Fruit fly (Drosophila melanogaster) whole organism, pupa: ENCODE measurements around the gene kon.

Experiments used
- CG10348 ChIP-seq: fragments of 200-800 bp; sonication (Bioruptor generic); IDR thresholded peaks from 2 replicates; pipeline ENCODE4 v1.3.6; 2022; ENCODE audit warnings: missing biosample characterization, missing genetic modification characterization
- CG12605 ChIP-seq: fragments of 200-800 bp; sonication (Bioruptor generic); IDR thresholded peaks from 2 replicates; pipeline ENCODE4 v1.3.6; 2022; ENCODE audit warnings: missing biosample characterization, missing genetic modification characterization
- CG13204 ChIP-seq: fragments of 200-800 bp; sonication (Bioruptor generic); optimal IDR thresholded peaks from 2 replicates; lab custom pipeline; 2018; ENCODE audit warnings: missing biosample characterization, mild to moderate bottlenecking, missing genetic modification characterization, moderate library complexity
- CG14655 ChIP-seq: fragments of 200-800 bp; sonication (Bioruptor generic); optimal IDR thresholded peaks from 3 replicates; lab custom pipeline; 2017; ENCODE audit warnings: mild to moderate bottlenecking, missing biosample characterization, missing genetic modification reagents, missing genetic modification characterization
- CG15710 ChIP-seq: fragments of 200-800 bp; sonication (Bioruptor generic); optimal IDR thresholded peaks from 2 replicates; lab custom pipeline; 2018; ENCODE audit warnings: missing biosample characterization, mild to moderate bottlenecking, missing genetic modification characterization, moderate library complexity
- CG17806 ChIP-seq: fragments of 200-800 bp; sonication (Bioruptor generic); optimal IDR thresholded peaks from 2 replicates; lab custom pipeline; 2018; ENCODE audit warnings: missing biosample characterization, mild to moderate bottlenecking, missing genetic modification characterization, moderate library complexity
- CG32121 ChIP-seq: fragments of 200-800 bp; sonication (Bioruptor generic); IDR thresholded peaks from 2 replicates; pipeline ENCODE4 v1.3.6; 2022; ENCODE audit warnings: missing biosample characterization, missing genetic modification characterization
- CG34367 ChIP-seq: fragments of 200-800 bp; sonication (Bioruptor generic); optimal IDR thresholded peaks from 2 replicates; lab custom pipeline; 2018; ENCODE audit warnings: missing biosample characterization, mild to moderate bottlenecking, missing genetic modification characterization
- CG4496 ChIP-seq: fragments of 200-800 bp; sonication (Bioruptor generic); IDR thresholded peaks from 3 replicates; pipeline ENCODE4 v1.3.6; 2022; ENCODE audit warnings: missing biosample characterization, missing genetic modification characterization
- CG8159 ChIP-seq: fragments of 200-800 bp; sonication (Bioruptor generic); optimal IDR thresholded peaks from 3 replicates; lab custom pipeline; 2018; ENCODE audit warnings: missing biosample characterization, mild to moderate bottlenecking, missing genetic modification characterization, moderate library complexity
- CG8301 ChIP-seq: fragments of 200-800 bp; sonication (Bioruptor generic); optimal IDR thresholded peaks from 2 replicates; lab custom pipeline; 2018; ENCODE audit warnings: missing biosample characterization, mild to moderate bottlenecking, missing genetic modification characterization
- CG9948 ChIP-seq: fragments of 200-800 bp; sonication (Bioruptor generic); optimal IDR thresholded peaks from 2 replicates; lab custom pipeline; 2018; ENCODE audit warnings: missing biosample characterization, mild to moderate bottlenecking, missing genetic modification characterization, moderate library complexity
- D1 ChIP-seq: fragments of 200-800 bp; sonication (Bioruptor generic); optimal IDR thresholded peaks from 2 replicates; lab custom pipeline; 2018; ENCODE audit warnings: missing biosample characterization, mild to moderate bottlenecking, missing genetic modification characterization, moderate library complexity
- EcR ChIP-seq: fragments of 200-800 bp; sonication (Bioruptor generic); optimal IDR thresholded peaks from 3 replicates; lab custom pipeline; 2019; ENCODE audit warnings: missing biosample characterization, missing genetic modification characterization, mild to moderate bottlenecking, moderate library complexity, missing genetic modification reagents
- Ets98B ChIP-seq: fragments of 200-800 bp; sonication (Bioruptor generic); IDR thresholded peaks from 2 replicates; pipeline ENCODE4 v1.3.6; 2022; ENCODE audit warnings: missing biosample characterization, missing genetic modification characterization
- Pif1A ChIP-seq: fragments of 200-800 bp; sonication (Bioruptor generic); optimal IDR thresholded peaks from 3 replicates; lab custom pipeline; 2016; ENCODE audit warnings: missing biosample characterization, missing genetic modification characterization
- Pif1B ChIP-seq: fragments of 200-800 bp; sonication (Bioruptor generic); optimal IDR thresholded peaks from 3 replicates; lab custom pipeline; 2016; ENCODE audit warnings: missing biosample characterization, missing genetic modification characterization
- Snoo ChIP-seq: fragments of 200-800 bp; sonication (Bioruptor generic); optimal IDR thresholded peaks from 3 replicates; lab custom pipeline; 2017; ENCODE audit warnings: missing biosample characterization, mild to moderate bottlenecking, missing genetic modification characterization, inconsistent platforms
- fd96Ca ChIP-seq: fragments of 200-800 bp; sonication (Bioruptor generic); IDR thresholded peaks from 3 replicates; pipeline ENCODE4 v1.3.6; 2022; ENCODE audit warnings: missing biosample characterization, missing genetic modification characterization
- gl ChIP-seq: fragments of 200-800 bp; sonication (Bioruptor generic); optimal IDR thresholded peaks from 2 replicates; lab custom pipeline; 2018; ENCODE audit warnings: missing biosample characterization, mild to moderate bottlenecking, missing genetic modification characterization
- rn ChIP-seq: fragments of 200-800 bp; sonication (Bioruptor generic); IDR thresholded peaks from 2 replicates; pipeline ENCODE4 v1.3.6; 2022; ENCODE audit warnings: missing biosample characterization, missing genetic modification characterization

The kon gene

dm6 chr2L:18469544-18470109, 34.2 kb downstream of the kon start:
- TF ChIP-seq Pif1B (no peak), Pif1A (no peak), CG9948 (no peak), CG14655 (GFP tag; lab: Kevin White, UChicago) (no peak), CG17806 (tag; lab: Kevin White, UChicago) (no peak), rn (no peak), gl (tag; lab: Kevin White, UChicago) (no peak), CG8159 (no peak), Ets98B (GFP tag; lab: Robert Waterston, UW) (no peak; the same call in 1 of the 2 replicates), D1 (no peak), CG12605 (GFP tag; lab: Robert Waterston, UW) (no peak), CG13204 (GFP tag; lab: Kevin White, UChicago) (no peak), Snoo (tag; lab: Kevin White, UChicago) (peak; percentile 47), CG10348 (GFP tag; lab: Robert Waterston, UW) (no peak), CG15710 (tag; lab: Kevin White, UChicago) (no peak), CG8301 (tag; lab: Kevin White, UChicago) (no peak), EcR (GFP tag; lab: Kevin White, UChicago) (peak; percentile 91), fd96Ca (GFP tag; lab: Robert Waterston, UW) (no peak), CG32121 (GFP tag; lab: Robert Waterston, UW) (no peak), CG34367 (no peak), CG4496 (GFP tag; lab: Robert Waterston, UW) (peak; percentile 57; the same call in 1 of the 3 replicates)
- TF ChIP-seq, all 21 proteins: peak for 3

dm6 chr2L:18468607-18469015, 35.2 kb downstream of the kon start:
- TF ChIP-seq CG17806 (tag; lab: Kevin White, UChicago) (no peak), Pif1A (peak; percentile 15), Pif1B (no peak), EcR (GFP tag; lab: Kevin White, UChicago) (peak; percentile 99), rn (peak; percentile 62), CG14655 (GFP tag; lab: Kevin White, UChicago) (peak; percentile 31), CG32121 (GFP tag; lab: Robert Waterston, UW) (no peak; the same call in 1 of the 2 replicates), CG9948 (no peak), CG34367 (no peak), gl (tag; lab: Kevin White, UChicago) (no peak), CG8159 (no peak), CG13204 (GFP tag; lab: Kevin White, UChicago) (no peak), Snoo (tag; lab: Kevin White, UChicago) (no peak), fd96Ca (GFP tag; lab: Robert Waterston, UW) (peak; percentile 75; the same call in 2 of the 3 replicates), CG4496 (GFP tag; lab: Robert Waterston, UW) (peak; percentile 71), CG12605 (GFP tag; lab: Robert Waterston, UW) (no peak), CG8301 (tag; lab: Kevin White, UChicago) (peak; percentile 25), Ets98B (GFP tag; lab: Robert Waterston, UW) (peak; percentile 79), CG10348 (GFP tag; lab: Robert Waterston, UW) (no peak), CG15710 (tag; lab: Kevin White, UChicago) (no peak), D1 (no peak)
- TF ChIP-seq, all 21 proteins: peak for 8

- no peak for TF ChIP-seq CG12605 (GFP tag; lab: Robert Waterston, UW)
- TF ChIP-seq CG14655 (GFP tag; lab: Kevin White, UChicago): peak; percentile 70
- TF ChIP-seq CG15710 (tag; lab: Kevin White, UChicago): peak; percentile 58
- no peak for TF ChIP-seq Pif1B
- TF ChIP-seq Pif1A: no peak
- TF ChIP-seq CG17806 (tag; lab: Kevin White, UChicago): peak; percentile 67
- no peak for TF ChIP-seq CG13204 (GFP tag; lab: Kevin White, UChicago)
- TF ChIP-seq CG8301 (tag; lab: Kevin White, UChicago): peak; percentile 48
- TF ChIP-seq CG32121 (GFP tag; lab: Robert Waterston, UW): no peak
- 0 out of 2 replicates have a peak, but pooled peaks have one; percentile 12 for TF ChIP-seq rn
- no peak for TF ChIP-seq CG10348 (GFP tag; lab: Robert Waterston, UW)
- peak; percentile 7; the same call in 1 of the 3 replicates for TF ChIP-seq CG4496 (GFP tag; lab: Robert Waterston, UW)
- TF ChIP-seq CG34367: peak; percentile 41
- TF ChIP-seq gl (tag; lab: Kevin White, UChicago): no peak
- TF ChIP-seq CG9948: peak; percentile 74
- no peak for TF ChIP-seq EcR (GFP tag; lab: Kevin White, UChicago)
- peak; percentile 45 for TF ChIP-seq Snoo (tag; lab: Kevin White, UChicago)
- peak; percentile 63 for TF ChIP-seq D1
- TF ChIP-seq fd96Ca (GFP tag; lab: Robert Waterston, UW): no peak; the same call in 2 of the 3 replicates
- no peak for TF ChIP-seq Ets98B (GFP tag; lab: Robert Waterston, UW)
- TF ChIP-seq CG8159: peak; percentile 80
Measured at dm6 chr2L:18468010-18468409, 35.8 kb downstream of the kon start.

- TF ChIP-seq fd96Ca (GFP tag; lab: Robert Waterston, UW) (peak; percentile 63; the same call in 1 of the 3 replicates), EcR (GFP tag; lab: Kevin White, UChicago) (peak; percentile 33), gl (tag; lab: Kevin White, UChicago) (no peak), Snoo (tag; lab: Kevin White, UChicago) (no peak), Pif1A (peak; percentile 31), CG4496 (GFP tag; lab: Robert Waterston, UW) (peak; percentile 56; the same call in 2 of the 3 replicates), CG13204 (GFP tag; lab: Kevin White, UChicago) (peak; percentile 37), CG12605 (GFP tag; lab: Robert Waterston, UW) (peak; percentile 31; the same call in 1 of the 2 replicates)
Measured at dm6 chr2L:18467464-18467863, 36.3 kb downstream of the kon start.

dm6 chr2L:18466669-18467068, 37.1 kb downstream of the kon start:
- TF ChIP-seq Pif1A (no peak), CG9948 (no peak), CG14655 (GFP tag; lab: Kevin White, UChicago) (no peak), rn (no peak), CG8159 (no peak), CG4496 (GFP tag; lab: Robert Waterston, UW) (no peak), CG34367 (no peak), fd96Ca (GFP tag; lab: Robert Waterston, UW) (0 out of 3 replicates have a peak, but pooled peaks have one; percentile 10), CG10348 (GFP tag; lab: Robert Waterston, UW) (no peak), CG8301 (tag; lab: Kevin White, UChicago) (no peak), EcR (GFP tag; lab: Kevin White, UChicago) (peak; percentile 77), gl (tag; lab: Kevin White, UChicago) (no peak)
